Worm (Caenorhabditis elegans): ENCODE measurements around the gene C31E10.6.

C31E10.6 gene

ce11 chrX:14015808-14016207, 19.7 kb downstream of the C31E10.6 start (continued):
- TF ChIP-seq R02D3.7 (tag; optimal IDR thresholded peaks at IDR 0.05) (peak; percentile 24), tbx-2 (tag; optimal IDR thresholded peaks at IDR 0.05) (peak; percentile 74), mdl-1 (tag; optimal IDR thresholded peaks at IDR 0.05) (no peak), pha-4 (tag; optimal IDR thresholded peaks at IDR 0.05) (peak; percentile 75)

- TF ChIP-seq fkh-10 (GFP tag; optimal IDR thresholded peaks at IDR 0.05) (peak; percentile 65), ceh-9 (tag; optimal IDR thresholded peaks at IDR 0.05) (no peak), lsy-12 (tag; optimal IDR thresholded peaks at IDR 0.05) (no peak), ZK546.5 (tag; optimal IDR thresholded peaks at IDR 0.05) (no peak), lin-15B (tag; optimal IDR thresholded peaks at IDR 0.05) (peak; percentile 7), skn-1 (tag; optimal IDR thresholded peaks at IDR 0.05) (no peak), lin-39 (tag; optimal IDR thresholded peaks at IDR 0.05) (peak; percentile 48), nhr-76 (tag; optimal IDR thresholded peaks at IDR 0.05) (no peak), jun-1 (tag; optimal IDR thresholded peaks at IDR 0.05) (no peak), ceh-82 (tag; optimal IDR thresholded peaks at IDR 0.05) (no peak), tbx-2 (tag; optimal IDR thresholded peaks at IDR 0.05) (peak; percentile 55), elt-2 (tag; optimal IDR thresholded peaks at IDR 0.05) (no peak), snpc-4 (tag; optimal IDR thresholded peaks at IDR 0.05) (peak; percentile 22), nhr-237 (tag; optimal IDR thresholded peaks at IDR 0.05) (no peak), aly-2 (tag; optimal IDR thresholded peaks at IDR 0.05) (no peak), nhr-77 (tag; optimal IDR thresholded peaks at IDR 0.05) (no peak), nhr-28 (tag; optimal IDR thresholded peaks at IDR 0.05) (no peak), ceh-28 (tag; optimal IDR thresholded peaks at IDR 0.05) (no peak), nhr-12 (tag; optimal IDR thresholded peaks at IDR 0.05) (no peak), eor-1 (tag; optimal IDR thresholded peaks at IDR 0.05) (no peak), unc-62 (GFP tag; optimal IDR thresholded peaks at IDR 0.05) (peak; percentile 68), daf-12 (tag; optimal IDR thresholded peaks at IDR 0.05) (no peak), mdl-1 (tag; optimal IDR thresholded peaks at IDR 0.05) (no peak), nhr-43 (tag; optimal IDR thresholded peaks at IDR 0.05; ENCODE audit: poor library complexity, severe bottlenecking) (no peak), nhr-11 (tag; optimal IDR thresholded peaks at IDR 0.05) (no peak), elt-3 (tag; optimal IDR thresholded peaks at IDR 0.05) (no peak), nhr-23 (tag; optimal IDR thresholded peaks at IDR 0.05) (no peak), fos-1 (tag; optimal IDR thresholded peaks at IDR 0.05) (no peak), ama-1 (optimal IDR thresholded peaks at IDR 0.05) (no peak), sea-2 (GFP tag; optimal IDR thresholded peaks at IDR 0.05) (no peak), mml-1 (tag; optimal IDR thresholded peaks at IDR 0.05) (no peak), unc-39 (tag; optimal IDR thresholded peaks at IDR 0.05) (no peak), ztf-11 (tag; optimal IDR thresholded peaks at IDR 0.05) (no peak), egl-27 (tag; optimal IDR thresholded peaks at IDR 0.05) (no peak), zag-1 (tag; optimal IDR thresholded peaks at IDR 0.05) (no peak), fkh-2 (tag; optimal IDR thresholded peaks at IDR 0.05) (no peak), nfya-1 (tag; optimal IDR thresholded peaks at IDR 0.05; ENCODE audit: insufficient read depth) (peak; percentile 88), ztf-4 (tag; optimal IDR thresholded peaks at IDR 0.05) (no peak), nhr-67 (tag; optimal IDR thresholded peaks at IDR 0.05) (no peak), egl-5 (tag; optimal IDR thresholded peaks at IDR 0.05) (peak; percentile 19), hmg-11 (tag; optimal IDR thresholded peaks at IDR 0.05) (peak; percentile 86), R02D3.7 (tag; optimal IDR thresholded peaks at IDR 0.05) (no peak), elt-1 (tag; optimal IDR thresholded peaks at IDR 0.05) (peak; percentile 39), ceh-16 (tag; optimal IDR thresholded peaks at IDR 0.05) (no peak), pqm-1 (tag; optimal IDR thresholded peaks at IDR 0.05) (no peak), nhr-25 (tag; optimal IDR thresholded peaks at IDR 0.05) (no peak), pha-4 (tag; optimal IDR thresholded peaks at IDR 0.05) (no peak)
Measured at ce11 chrX:14016698-14017097, 20.6 kb downstream of the C31E10.6 start.

All from whole organism, L3 larva.